Worm (Caenorhabditis elegans) whole organism, young adult: ENCODE data around the gene sos-1.

Experiments used
- B0261.1 ChIP-seq: sonication (generic microtip); optimal IDR thresholded peaks from 2 replicates; lab custom pipeline; 2016; ENCODE audit warnings: mild to moderate bottlenecking, missing genetic modification characterization, moderate library complexity, missing compliant biosample characterization
- B0336.3 ChIP-seq: fragments of 200-800 bp; sonication (Bioruptor generic); IDR thresholded peaks from 2 replicates; pipeline ENCODE4 v1.3.6; 2022; ENCODE audit warnings: missing genetic modification characterization, missing compliant biosample characterization
- C17E4.6 ChIP-seq: fragments of 200-800 bp; sonication (Bioruptor generic); IDR thresholded peaks from 2 replicates; pipeline ENCODE4 v1.3.6; 2022; ENCODE audit warnings: missing genetic modification reagents, missing genetic modification characterization, missing compliant biosample characterization
- F57C9.4 ChIP-seq: sonication (generic microtip); optimal IDR thresholded peaks from 2 replicates; lab custom pipeline; 2017; ENCODE audit warnings: mild to moderate bottlenecking, missing genetic modification characterization, missing compliant biosample characterization
- K11D2.4 ChIP-seq: fragments of 200-800 bp; sonication (Bioruptor generic); IDR thresholded peaks from 2 replicates; pipeline ENCODE4 v1.3.6; 2022; ENCODE audit warnings: missing genetic modification reagents, missing genetic modification characterization, missing compliant biosample characterization
- Y53F4B.3 ChIP-seq: fragments of 200-800 bp; sonication (Bioruptor generic); IDR thresholded peaks from 2 replicates; pipeline ENCODE4 v1.3.6; 2022; ENCODE audit warnings: missing genetic modification reagents, missing genetic modification characterization, missing compliant biosample characterization
- Y79H2A.3 ChIP-seq: fragments of 200-800 bp; sonication (Bioruptor generic); conservative IDR thresholded peaks from 2 replicates; pipeline ENCODE4 v1.3.6; 2022; ENCODE audit warnings: missing genetic modification reagents, missing genetic modification characterization, missing compliant biosample characterization
- attf-5 ChIP-seq: fragments of 200-800 bp; sonication (Bioruptor generic); optimal IDR thresholded peaks from 2 replicates; lab custom pipeline; 2018; ENCODE audit warnings: mild to moderate bottlenecking, missing genetic modification characterization, missing compliant biosample characterization
- cebp-2 ChIP-seq: fragments of 200-800 bp; sonication (Bioruptor generic); IDR thresholded peaks from 2 replicates; pipeline ENCODE4 v1.3.6; 2022; ENCODE audit warnings: missing genetic modification characterization, missing compliant biosample characterization
- ceh-91 ChIP-seq: fragments of 200-800 bp; sonication (Bioruptor generic); IDR thresholded peaks from 2 replicates; pipeline ENCODE4 v1.3.6; 2022; ENCODE audit warnings: missing genetic modification reagents, missing genetic modification characterization, missing compliant biosample characterization
- egl-18 ChIP-seq: fragments of 200-800 bp; sonication (Bioruptor generic); IDR thresholded peaks from 2 replicates; pipeline ENCODE4 v1.3.6; 2022; ENCODE audit warnings: missing genetic modification reagents, missing genetic modification characterization, missing compliant biosample characterization
- ets-4 ChIP-seq: fragments of 200-800 bp; sonication (Bioruptor generic); optimal IDR thresholded peaks from 2 replicates; lab custom pipeline; 2018; ENCODE audit warnings: mild to moderate bottlenecking, missing genetic modification characterization, missing compliant biosample characterization
- gei-17 ChIP-seq: fragments of 200-800 bp; sonication (Bioruptor generic); optimal IDR thresholded peaks from 2 replicates; lab custom pipeline; 2018; ENCODE audit warnings: mild to moderate bottlenecking, missing genetic modification characterization, missing compliant biosample characterization
- hmg-1.2 ChIP-seq: fragments of 200-800 bp; sonication (Bioruptor generic); IDR thresholded peaks from 2 replicates; pipeline ENCODE4 v1.3.6; 2022; ENCODE audit warnings: missing genetic modification reagents, missing genetic modification characterization, missing compliant biosample characterization
- hmg-20 ChIP-seq: fragments of 200-800 bp; sonication (Bioruptor generic); IDR thresholded peaks from 2 replicates; pipeline ENCODE4 v1.3.6; 2022; ENCODE audit warnings: missing genetic modification reagents, missing genetic modification characterization, missing compliant biosample characterization
- lin-26 ChIP-seq: fragments of 200-800 bp; sonication (Bioruptor generic); IDR thresholded peaks from 2 replicates; pipeline ENCODE4 v1.3.6; 2022; ENCODE audit warnings: missing genetic modification reagents, missing genetic modification characterization, missing compliant biosample characterization
- lin-35 ChIP-seq, 3 experiments: fragments of 150-350 bp in 2 of 3; sonication (generic microtip) in 1 of 3; optimal IDR thresholded peaks; 2 replicates each; lab custom pipeline; 2014 to 2018; ENCODE audit warnings: missing biosample characterization in 3 of 3, missing genetic modification characterization in 3 of 3, missing genetic modification reagents in 3 of 3
- madf-3 ChIP-seq: fragments of 200-800 bp; sonication (Bioruptor generic); IDR thresholded peaks from 2 replicates; pipeline ENCODE4 v1.3.6; 2022; ENCODE audit warnings: missing genetic modification reagents, missing genetic modification characterization, missing compliant biosample characterization
- nfya-2 ChIP-seq: fragments of 200-800 bp; sonication (Bioruptor generic); IDR thresholded peaks from 2 replicates; pipeline ENCODE4 v1.3.6; 2022; ENCODE audit warnings: missing genetic modification reagents, missing genetic modification characterization, missing compliant biosample characterization
- nfyb-1 ChIP-seq: fragments of 200-800 bp; sonication (Bioruptor generic); IDR thresholded peaks from 2 replicates; pipeline ENCODE4 v1.3.6; 2022; ENCODE audit warnings: missing genetic modification reagents, missing genetic modification characterization, missing compliant biosample characterization
- nhr-80 ChIP-seq: sonication (generic microtip); optimal IDR thresholded peaks from 2 replicates; lab custom pipeline; 2016; ENCODE audit warnings: missing genetic modification characterization, missing compliant biosample characterization
- pbrm-1 ChIP-seq: fragments of 200-800 bp; sonication (Bioruptor generic); IDR thresholded peaks from 2 replicates; pipeline ENCODE4 v1.3.6; 2022; ENCODE audit warnings: missing genetic modification reagents, missing genetic modification characterization, missing compliant biosample characterization
- rcor-1 ChIP-seq: fragments of 200-800 bp; sonication (Bioruptor generic); IDR thresholded peaks from 2 replicates; pipeline ENCODE4 v1.3.6; 2022; ENCODE audit warnings: missing genetic modification reagents, missing genetic modification characterization, missing compliant biosample characterization
- sdz-38 ChIP-seq: sonication (generic microtip); optimal IDR thresholded peaks from 2 replicates; lab custom pipeline; 2016; ENCODE audit warnings: missing genotype, missing genetic modification characterization, missing compliant biosample characterization
- snpc-4 ChIP-seq, 5 experiments: fragments of 150-350 bp in 1 of 5; sonication (generic microtip) in 4 of 5; optimal IDR thresholded peaks; 2 replicates each; lab custom pipeline; 2014 to 2018; ENCODE audit warnings: missing genetic modification characterization in 5 of 5, missing biosample characterization in 3 of 5, antibody characterized with exemption in 2 of 5, mild to moderate bottlenecking in 2 of 5, missing compliant biosample characterization in 2 of 5, missing genotype in 2 of 5, moderate library complexity in 2 of 5, missing genetic modification reagents in 1 of 5
- tlf-1 ChIP-seq: fragments of 200-800 bp; sonication (Bioruptor generic); optimal IDR thresholded peaks from 2 replicates; lab custom pipeline; 2018; ENCODE audit warnings: mild to moderate bottlenecking, missing genetic modification characterization, missing compliant biosample characterization
- unc-130 ChIP-seq: sonication (generic microtip); optimal IDR thresholded peaks from 2 replicates; lab custom pipeline; 2016; ENCODE audit warnings: missing genetic modification reagents, missing genetic modification characterization, missing compliant biosample characterization
- unc-62 ChIP-seq: fragments of 150-350 bp; optimal IDR thresholded peaks from 2 replicates; lab custom pipeline; 2014; ENCODE audit warnings: missing biosample characterization, missing genetic modification reagents, missing genetic modification characterization
- xnd-1 ChIP-seq: sonication (generic microtip); optimal IDR thresholded peaks from 2 replicates; lab custom pipeline; 2016; ENCODE audit warnings: missing genotype, missing genetic modification reagents, missing genetic modification characterization, missing compliant biosample characterization
- zfh-2 ChIP-seq: fragments of 200-800 bp; sonication (Bioruptor generic); conservative IDR thresholded peaks from 2 replicates; pipeline ENCODE4 v1.3.6; 2022; ENCODE audit warnings: missing genetic modification reagents, missing genetic modification characterization, missing compliant biosample characterization
- ztf-18 ChIP-seq: sonication (generic microtip); optimal IDR thresholded peaks from 2 replicates; lab custom pipeline; 2016; ENCODE audit warnings: missing genotype, mild to moderate bottlenecking, missing genetic modification characterization, missing compliant biosample characterization
- ztf-25 ChIP-seq: fragments of 200-800 bp; sonication (Bioruptor generic); IDR thresholded peaks from 2 replicates; pipeline ENCODE4 v1.3.6; 2022; ENCODE audit warnings: missing genetic modification reagents, missing genetic modification characterization, missing compliant biosample characterization
- ztf-28 ChIP-seq: fragments of 200-800 bp; sonication (Bioruptor generic); IDR thresholded peaks from 2 replicates; pipeline ENCODE4 v1.3.6; 2022; ENCODE audit warnings: missing genetic modification reagents, missing genetic modification characterization, missing compliant biosample characterization

sos-1 gene

ce11 chrV:4507836-4508462, 41.1 kb downstream of the sos-1 start (continued):
- peak; percentile 1 for TF ChIP-seq snpc-4 (GFP tag; optimal IDR thresholded peaks at IDR 0.05; lab: Kevin White, UChicago)
- no peak for TF ChIP-seq snpc-4 (tag; optimal IDR thresholded peaks at IDR 0.05; lab: Kevin White, UChicago)
- TF ChIP-seq zfh-2 (GFP tag; lab: Robert Waterston, UW) = peak; percentile 73
- peak; percentile 31; the same call in 1 of the 2 replicates for TF ChIP-seq hmg-1.2 (GFP tag; lab: Robert Waterston, UW)
- TF ChIP-seq unc-62 (GFP tag; lab: Kevin White, UChicago) = peak; percentile 86

ce11 chrV:4507129-4507528, 42.0 kb downstream of the sos-1 start:
- no peak for TF ChIP-seq tlf-1 (GFP tag; lab: Kevin White, UChicago)
- TF ChIP-seq C17E4.6 (GFP tag; lab: Robert Waterston, UW) = no peak
- TF ChIP-seq Y79H2A.3 = no peak
- 0 out of 2 replicates have a peak, but pooled peaks have one; percentile 28 for TF ChIP-seq K11D2.4 (GFP tag; lab: Robert Waterston, UW)
- no peak for TF ChIP-seq ztf-28 (GFP tag; lab: Robert Waterston, UW)
- peak; percentile 17 for TF ChIP-seq unc-62 (GFP tag; lab: Kevin White, UChicago)
- no peak for TF ChIP-seq gei-17
- TF ChIP-seq egl-18 (GFP tag; lab: Robert Waterston, UW) = 0 out of 2 replicates have a peak, but pooled peaks have one; percentile 6

- peak; percentile 82 for TF ChIP-seq unc-62 (GFP tag; lab: Kevin White, UChicago)
- TF ChIP-seq ztf-25 (GFP tag; lab: Robert Waterston, UW) = no peak
- no peak for TF ChIP-seq F57C9.4
- no peak for TF ChIP-seq zfh-2 (GFP tag; lab: Robert Waterston, UW)
Observed at ce11 chrV:4506681-4507080, 42.4 kb downstream of the sos-1 start.

DNA sequence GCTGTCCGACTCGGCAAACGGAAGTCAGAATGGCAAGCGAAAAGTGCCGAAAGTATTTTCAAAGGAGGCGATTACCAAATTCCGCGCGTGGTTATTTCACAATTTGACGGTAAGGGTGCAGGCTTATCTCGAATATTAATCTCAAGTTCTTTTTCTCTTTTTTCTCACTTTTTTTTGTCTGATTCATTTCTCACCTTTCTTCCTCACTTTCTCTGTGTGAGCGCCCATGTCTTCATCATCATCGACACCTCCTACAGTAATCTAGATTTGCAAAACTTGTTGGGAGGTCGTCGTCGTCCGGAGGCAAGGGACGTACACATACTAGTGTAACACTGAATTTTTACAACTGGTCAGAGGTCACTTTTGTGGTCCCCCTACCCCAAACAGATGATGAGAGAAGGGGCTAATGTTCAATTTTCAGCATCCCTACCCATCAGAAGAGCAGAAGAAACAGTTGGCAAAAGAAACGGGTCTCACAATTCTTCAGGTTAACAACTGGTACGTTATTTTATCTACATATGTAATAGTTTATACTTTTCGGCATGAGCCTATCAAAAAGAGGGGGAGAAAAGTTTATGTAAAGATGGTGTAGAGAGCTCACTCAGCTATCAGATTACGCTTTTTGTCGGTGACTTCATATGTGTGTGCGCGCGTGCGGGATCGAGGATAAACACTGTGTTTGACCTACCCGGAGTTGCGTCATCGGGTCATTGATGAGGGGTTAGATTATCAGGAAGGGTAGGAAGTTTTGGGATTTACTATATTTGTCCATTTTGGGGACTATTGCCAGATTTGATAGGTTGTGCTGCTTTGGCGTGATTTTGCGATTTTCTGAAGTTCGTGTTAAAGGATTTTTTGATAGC, 43.5 kb downstream of the sos-1 start:
- no peak for TF ChIP-seq Y53F4B.3 (GFP tag; lab: Robert Waterston, UW)
- no peak for TF ChIP-seq hmg-20 (GFP tag; lab: Robert Waterston, UW)
- peak; percentile 47 for TF ChIP-seq unc-62 (GFP tag; lab: Kevin White, UChicago)

ce11 chrV:4505000-4505399, 44.1 kb downstream of the sos-1 start:
- TF ChIP-seq F57C9.4 (no peak), xnd-1 (no peak), cebp-2 (GFP tag; lab: Robert Waterston, UW) (no peak), nfya-2 (no peak), attf-5 (GFP tag; lab: Kevin White, UChicago) (no peak), K11D2.4 (GFP tag; lab: Robert Waterston, UW) (no peak), ets-4 (no peak), B0261.1 (tag; lab: Kevin White, UChicago) (no peak), lin-26 (no peak), lin-35 (GFP tag; optimal IDR thresholded peaks at IDR 0.05; lab: Kevin White, UChicago) (no peak), rcor-1 (GFP tag; lab: Robert Waterston, UW) (no peak)
- TF ChIP-seq, all 124 proteins: peak for 0

DNA sequence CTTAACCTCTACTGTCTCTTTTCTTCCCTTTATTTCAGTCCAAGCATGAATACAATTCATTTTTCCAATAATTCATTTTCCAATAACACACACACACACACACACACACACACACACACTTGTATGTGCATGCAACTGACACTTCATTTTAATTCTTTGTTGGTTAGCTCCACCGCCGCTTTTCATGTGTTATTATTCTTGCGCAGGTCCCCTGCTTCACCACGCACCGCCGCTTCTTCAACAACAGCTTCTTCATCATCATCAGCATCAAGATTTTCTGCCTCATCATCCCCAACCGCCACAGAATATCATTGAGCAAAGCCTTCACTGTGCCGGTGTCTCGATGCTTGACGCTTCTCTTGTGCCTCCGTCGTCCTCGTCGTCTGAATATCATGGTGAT, 44.6 kb downstream of the sos-1 start:
- TF ChIP-seq madf-3 (GFP tag; lab: Robert Waterston, UW) = no peak
- no peak for TF ChIP-seq B0336.3 (GFP tag; lab: Robert Waterston, UW)
- no peak for TF ChIP-seq unc-130
- TF ChIP-seq ceh-91 (GFP tag; lab: Robert Waterston, UW) = no peak
- no peak for TF ChIP-seq ets-4
- 0 out of 2 replicates have a peak, but pooled peaks have one; percentile 29 for TF ChIP-seq pbrm-1 (GFP tag; lab: Robert Waterston, UW)
- no peak for TF ChIP-seq sdz-38 (tag; lab: Kevin White, UChicago)
- no peak for TF ChIP-seq nhr-80 (tag; lab: Kevin White, UChicago)
- TF ChIP-seq ztf-18 (tag; lab: Kevin White, UChicago) = no peak
- TF ChIP-seq nfyb-1 (GFP tag; lab: Robert Waterston, UW) = 0 out of 2 replicates have a peak, but pooled peaks have one; percentile 38
